Worm (Caenorhabditis elegans) whole organism, L3 larva: Measurements from ENCODE around the gene srg-69.

ENCODE experiments used
- R02D3.7 ChIP-seq: fragments of 150-350 bp; optimal IDR thresholded peaks from 2 replicates; lab custom pipeline; 2014; ENCODE audit warnings: missing biosample characterization, missing genetic modification characterization
- ZK546.5 ChIP-seq: sonication (generic microtip); optimal IDR thresholded peaks from 2 replicates; lab custom pipeline; 2017; ENCODE audit warnings: missing biosample characterization, missing genetic modification characterization
- aly-2 ChIP-seq: fragments of 150-350 bp; optimal IDR thresholded peaks from 2 replicates; lab custom pipeline; 2014; ENCODE audit warnings: missing biosample characterization, missing genetic modification characterization
- ama-1 ChIP-seq: fragments of 150-350 bp; optimal IDR thresholded peaks from 2 replicates; lab custom pipeline; 2018
- ceh-16 ChIP-seq: sonication (generic microtip); optimal IDR thresholded peaks from 2 replicates; lab custom pipeline; 2017; ENCODE audit warnings: missing biosample characterization, missing genetic modification characterization
- ceh-28 ChIP-seq: fragments of 150-350 bp; optimal IDR thresholded peaks from 2 replicates; lab custom pipeline; 2014; ENCODE audit warnings: missing biosample characterization, missing genetic modification reagents, missing genetic modification characterization
- ceh-82 ChIP-seq: fragments of 150-350 bp; optimal IDR thresholded peaks from 2 replicates; lab custom pipeline; 2014; ENCODE audit warnings: missing biosample characterization, missing genetic modification characterization
- daf-12 ChIP-seq: fragments of 150-350 bp; optimal IDR thresholded peaks from 2 replicates; lab custom pipeline; 2014; ENCODE audit warnings: missing biosample characterization, missing genetic modification reagents, missing genetic modification characterization
- egl-27 ChIP-seq: sonication (generic microtip); optimal IDR thresholded peaks from 4 replicates; lab custom pipeline; 2017; ENCODE audit warnings: missing biosample characterization, missing genetic modification reagents, missing genetic modification characterization
- egl-5 ChIP-seq: fragments of 150-350 bp; optimal IDR thresholded peaks from 2 replicates; lab custom pipeline; 2017; ENCODE audit warnings: missing biosample characterization, missing genetic modification reagents, missing genetic modification characterization, inconsistent platforms
- elt-1 ChIP-seq: fragments of 150-350 bp; optimal IDR thresholded peaks from 2 replicates; lab custom pipeline; 2014; ENCODE audit warnings: missing biosample characterization, missing genetic modification characterization
- elt-2 ChIP-seq: sonication (generic microtip); optimal IDR thresholded peaks from 2 replicates; lab custom pipeline; 2016; ENCODE audit warnings: missing genetic modification reagents, mild to moderate bottlenecking, missing genetic modification characterization, missing compliant biosample characterization
- elt-3 ChIP-seq, 3 experiments: fragments of 150-350 bp in 1 of 3; sonication (generic microtip) in 2 of 3; optimal IDR thresholded peaks; 2 replicates in 2 of 3; 4 replicates in 1 of 3; lab custom pipeline; 2014 to 2017; ENCODE audit warnings: missing biosample characterization in 3 of 3, missing genetic modification characterization in 3 of 3
- eor-1 ChIP-seq, 2 experiments: fragments of 150-350 bp; optimal IDR thresholded peaks; 2 replicates each; lab custom pipeline; 2014 to 2018; ENCODE audit warnings: missing biosample characterization in 2 of 2, missing genetic modification characterization in 2 of 2
- fkh-10 ChIP-seq: sonication (generic microtip); optimal IDR thresholded peaks from 2 replicates; lab custom pipeline; 2017; ENCODE audit warnings: missing biosample characterization, missing genetic modification reagents, missing genetic modification characterization
- fkh-2 ChIP-seq: fragments of 150-350 bp; optimal IDR thresholded peaks from 2 replicates; lab custom pipeline; 2014; ENCODE audit warnings: missing biosample characterization, missing genetic modification reagents, missing genetic modification characterization
- fos-1 ChIP-seq: fragments of 150-350 bp; optimal IDR thresholded peaks from 2 replicates; lab custom pipeline; 2014; ENCODE audit warnings: missing biosample characterization, missing genetic modification characterization
- hmg-11 ChIP-seq: sonication (generic microtip); optimal IDR thresholded peaks from 2 replicates; lab custom pipeline; 2016; ENCODE audit warnings: missing genetic modification characterization, missing compliant biosample characterization
- jun-1 ChIP-seq: fragments of 150-350 bp; optimal IDR thresholded peaks from 2 replicates; lab custom pipeline; 2014; ENCODE audit warnings: missing biosample characterization, missing genetic modification reagents, missing genetic modification characterization
- lin-39 ChIP-seq: fragments of 150-350 bp; optimal IDR thresholded peaks from 2 replicates; lab custom pipeline; 2018; ENCODE audit warnings: missing biosample characterization, missing genetic modification reagents, missing genetic modification characterization
- lsy-12 ChIP-seq: sonication (generic microtip); optimal IDR thresholded peaks from 2 replicates; lab custom pipeline; 2016; ENCODE audit warnings: mild to moderate bottlenecking, missing genetic modification characterization, missing compliant biosample characterization
- mdl-1 ChIP-seq: fragments of 150-350 bp; optimal IDR thresholded peaks from 2 replicates; lab custom pipeline; 2014; ENCODE audit warnings: missing biosample characterization, missing genetic modification characterization
- mml-1 ChIP-seq: fragments of 150-350 bp; sonication (generic microtip); optimal IDR thresholded peaks from 3 replicates; lab custom pipeline; 2014; ENCODE audit warnings: missing biosample characterization, missing genetic modification characterization
- nfya-1 ChIP-seq: sonication (generic microtip); optimal IDR thresholded peaks from 2 replicates; lab custom pipeline; 2017; ENCODE audit warnings: missing genetic modification characterization, mild to moderate bottlenecking, missing compliant biosample characterization, antibody characterized with exemption, moderate library complexity; ENCODE audit not compliant: insufficient read depth
- nhr-11 ChIP-seq: fragments of 150-350 bp; optimal IDR thresholded peaks from 2 replicates; lab custom pipeline; 2014; ENCODE audit warnings: missing biosample characterization, missing genetic modification characterization
- nhr-12 ChIP-seq: fragments of 150-350 bp; optimal IDR thresholded peaks from 2 replicates; lab custom pipeline; 2014; ENCODE audit warnings: missing biosample characterization, missing genetic modification characterization
- nhr-23 ChIP-seq: fragments of 150-350 bp; optimal IDR thresholded peaks from 2 replicates; lab custom pipeline; 2014; ENCODE audit warnings: missing biosample characterization, missing genetic modification reagents, missing genetic modification characterization
- nhr-237 ChIP-seq: fragments of 150-350 bp; optimal IDR thresholded peaks from 2 replicates; lab custom pipeline; 2014; ENCODE audit warnings: missing biosample characterization, missing genetic modification characterization
- nhr-25 ChIP-seq: sonication (generic microtip); optimal IDR thresholded peaks from 2 replicates; lab custom pipeline; 2017; ENCODE audit warnings: missing biosample characterization, missing genetic modification characterization
- nhr-43 ChIP-seq: sonication (generic microtip); optimal IDR thresholded peaks from 2 replicates; lab custom pipeline; 2016; ENCODE audit warnings: mild to moderate bottlenecking, missing genetic modification characterization, missing compliant biosample characterization; ENCODE audit not compliant: poor library complexity, severe bottlenecking
- nhr-67 ChIP-seq: fragments of 150-350 bp; optimal IDR thresholded peaks from 2 replicates; lab custom pipeline; 2014; ENCODE audit warnings: missing biosample characterization, missing genetic modification characterization
- nhr-76 ChIP-seq: fragments of 150-350 bp; sonication (generic microtip); optimal IDR thresholded peaks from 5 replicates; lab custom pipeline; 2014; ENCODE audit warnings: missing biosample characterization, missing genetic modification characterization
- pha-4 ChIP-seq: fragments of 150-350 bp; optimal IDR thresholded peaks from 2 replicates; lab custom pipeline; 2014; ENCODE audit warnings: missing biosample characterization, missing genetic modification reagents, missing genetic modification characterization
- pqm-1 ChIP-seq: fragments of 150-350 bp; optimal IDR thresholded peaks from 2 replicates; lab custom pipeline; 2017; ENCODE audit warnings: missing biosample characterization, missing genetic modification characterization, inconsistent platforms
- skn-1 ChIP-seq: fragments of 150-350 bp; optimal IDR thresholded peaks from 2 replicates; lab custom pipeline; 2014; ENCODE audit warnings: missing biosample characterization, missing genetic modification characterization
- snpc-4 ChIP-seq: fragments of 150-350 bp; optimal IDR thresholded peaks from 2 replicates; lab custom pipeline; 2014; ENCODE audit warnings: missing biosample characterization, missing genetic modification characterization
- tbx-2 ChIP-seq: sonication (generic microtip); optimal IDR thresholded peaks from 2 replicates; lab custom pipeline; 2016; ENCODE audit warnings: mild to moderate bottlenecking, missing genetic modification characterization, missing compliant biosample characterization
- unc-39 ChIP-seq: sonication (generic microtip); optimal IDR thresholded peaks from 4 replicates; lab custom pipeline; 2017; ENCODE audit warnings: missing biosample characterization, missing genetic modification characterization
- unc-62 ChIP-seq: fragments of 150-350 bp; sonication (generic microtip); optimal IDR thresholded peaks from 4 replicates; lab custom pipeline; 2014; ENCODE audit warnings: missing biosample characterization, missing genetic modification reagents, missing genetic modification characterization
- zag-1 ChIP-seq: fragments of 150-350 bp; optimal IDR thresholded peaks from 2 replicates; lab custom pipeline; 2014; ENCODE audit warnings: missing biosample characterization, missing genetic modification characterization

The srg-69 gene

DNA sequence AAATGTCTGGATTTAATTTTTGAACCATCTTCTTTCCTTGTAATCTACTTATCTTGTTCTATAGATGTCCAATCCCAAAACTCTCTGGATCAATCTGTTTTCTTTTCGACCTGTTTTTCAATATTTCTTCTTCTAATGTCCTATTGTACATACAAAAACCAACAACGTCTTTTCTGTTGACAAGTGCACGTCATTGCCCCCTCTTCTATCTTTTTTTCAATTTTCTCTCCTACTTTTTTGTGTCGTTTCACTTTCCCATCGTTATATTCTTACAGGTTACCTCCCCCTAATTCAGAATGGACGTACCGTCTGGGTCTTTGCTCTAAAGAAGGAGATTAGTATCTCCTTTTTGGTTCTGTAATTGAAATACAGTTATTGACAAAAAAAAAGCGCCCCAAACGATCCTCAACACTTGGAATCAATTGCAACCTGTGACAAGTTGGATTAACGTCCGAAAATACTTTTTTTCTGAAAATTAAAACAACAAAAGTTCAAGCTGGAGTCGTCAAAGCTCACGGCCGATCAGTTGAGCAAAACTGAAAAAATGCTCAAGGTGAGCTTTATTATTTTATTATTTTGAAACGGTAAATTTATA is 32.7 kb upstream of the srg-69 start, which contains the start of gene vhp-1:
Gene vhp-1, plus strand, starts transcription at position 545 of the 595 bp plus-strand sequence.
- TF ChIP-seq nhr-23 (tag; lab: Kevin White, UChicago) (peak; percentile 16), nhr-76 (tag; lab: Kevin White, UChicago) (no peak), ceh-82 (tag; lab: Kevin White, UChicago) (no peak), zag-1 (tag; lab: Kevin White, UChicago) (no peak), pha-4 (tag; lab: Kevin White, UChicago) (peak; percentile 61)

DNA sequence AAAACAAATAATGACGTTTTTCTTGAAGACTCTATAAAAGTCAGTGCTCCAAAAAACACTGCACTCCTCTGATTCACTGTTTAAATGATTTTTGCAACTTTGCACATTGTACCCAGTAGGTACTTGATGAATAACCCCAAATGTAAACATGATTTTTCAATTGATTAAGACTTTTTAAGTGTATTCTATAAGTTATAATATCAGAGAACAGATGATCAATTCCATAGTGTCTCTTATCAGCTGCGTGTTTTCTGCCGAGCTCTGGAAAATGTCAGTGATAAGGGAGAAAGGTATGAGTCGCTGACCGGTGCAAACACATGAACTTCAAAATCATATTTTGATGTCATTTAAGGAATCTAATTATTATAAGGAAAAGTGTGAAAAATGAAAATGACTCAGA is 31.7 kb upstream of the srg-69 start:
- TF ChIP-seq pha-4 (tag; lab: Kevin White, UChicago) (peak; percentile 88), pqm-1 (tag; lab: Kevin White, UChicago) (peak; percentile 99), elt-2 (tag; lab: Kevin White, UChicago) (peak; percentile 100), lin-39 (tag; lab: Kevin White, UChicago) (no peak), eor-1 (tag; optimal IDR thresholded peaks at IDR 0.05; lab: Kevin White, UChicago) (no peak), jun-1 (peak; percentile 83), ceh-16 (tag; lab: Kevin White, UChicago) (no peak)

DNA sequence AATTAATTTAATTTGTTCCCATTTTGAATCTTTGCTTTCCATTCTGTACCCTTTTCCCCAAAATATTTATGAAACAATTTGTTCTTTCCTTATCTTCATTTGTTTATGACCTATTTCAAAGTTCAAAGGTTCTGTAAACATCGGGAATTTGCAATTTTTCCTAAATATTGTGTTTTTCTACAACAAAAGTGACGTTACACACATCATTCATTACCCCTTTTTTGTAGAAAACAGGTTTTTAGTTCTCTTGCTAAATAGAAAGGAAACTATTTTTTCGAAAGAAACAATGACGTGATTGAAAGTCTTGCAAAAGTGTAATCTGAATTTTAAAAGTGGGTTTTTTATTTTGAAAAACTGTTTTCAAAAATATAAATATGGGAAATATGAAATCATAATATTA is 30.8 kb upstream of the srg-69 start:
- TF ChIP-seq pha-4 (tag; lab: Kevin White, UChicago) (peak; percentile 5), elt-1 (peak; percentile 15), zag-1 (tag; lab: Kevin White, UChicago) (no peak), unc-39 (no peak), nhr-12 (no peak), jun-1 (no peak)
- TF ChIP-seq, all 47 proteins: peak for 2

DNA sequence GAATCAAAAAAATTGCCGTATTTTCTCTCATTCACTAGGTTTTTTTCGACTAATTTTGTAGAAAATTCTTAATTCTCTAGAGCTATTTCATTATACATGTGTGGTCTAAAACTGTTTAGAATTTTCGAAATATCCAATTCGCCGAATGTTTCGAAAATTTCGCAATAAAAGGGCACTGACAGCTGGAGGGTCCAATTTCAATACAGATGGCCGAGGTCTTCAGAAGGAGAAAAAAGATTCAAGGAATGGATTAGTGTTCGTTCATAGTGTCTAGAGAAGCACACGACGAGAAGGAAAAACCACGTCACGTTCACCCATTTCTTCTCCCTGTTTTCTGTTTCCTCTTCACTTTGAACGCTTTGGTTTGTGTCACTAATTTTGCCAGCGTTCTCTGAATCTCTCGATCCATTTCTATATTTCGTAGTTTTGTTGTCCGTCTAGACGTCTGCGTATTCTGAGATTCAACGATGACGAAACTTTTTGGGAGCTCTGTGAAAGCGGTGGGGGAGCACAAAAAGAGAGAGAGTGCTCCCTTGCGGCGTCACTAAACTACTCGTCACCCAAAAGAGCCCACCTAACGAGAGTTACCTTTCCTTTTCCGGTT is 29.4 kb upstream of the srg-69 start:
- TF ChIP-seq nhr-23 (tag; lab: Kevin White, UChicago) (no peak), egl-27 (tag; lab: Kevin White, UChicago) (no peak), unc-39 (no peak), nhr-67 (no peak), lsy-12 (tag; lab: Kevin White, UChicago) (no peak), egl-5 (tag; lab: Kevin White, UChicago) (peak; percentile 29), tbx-2 (tag; lab: Kevin White, UChicago) (no peak), ceh-28 (tag; lab: Kevin White, UChicago) (peak; percentile 57), fos-1 (tag; lab: Kevin White, UChicago) (no peak), ceh-82 (tag; lab: Kevin White, UChicago) (no peak), mdl-1 (tag; lab: Kevin White, UChicago) (peak; percentile 34), nhr-76 (tag; lab: Kevin White, UChicago) (no peak), unc-62 (no peak), nfya-1 (tag; lab: Kevin White, UChicago) (peak; percentile 83), nhr-25 (tag; lab: Kevin White, UChicago) (no peak), elt-1 (peak; percentile 5), ama-1 (lab: Kevin White, UChicago) (no peak), elt-2 (tag; lab: Kevin White, UChicago) (peak; percentile 44), elt-3 (tag; optimal IDR thresholded peaks at IDR 0.05; lab: Kevin White, UChicago) (no peak), R02D3.7 (tag; lab: Kevin White, UChicago) (no peak), fkh-10 (peak; percentile 78), mml-1 (tag; lab: Kevin White, UChicago) (no peak), hmg-11 (tag; lab: Kevin White, UChicago) (peak; percentile 64), lin-39 (tag; lab: Kevin White, UChicago) (peak; percentile 80), pqm-1 (tag; lab: Kevin White, UChicago) (peak; percentile 13), nhr-11 (tag; lab: Kevin White, UChicago) (peak; percentile 23), zag-1 (tag; lab: Kevin White, UChicago) (no peak), pha-4 (tag; lab: Kevin White, UChicago) (peak; percentile 87), fkh-2 (tag; lab: Kevin White, UChicago) (no peak), jun-1 (peak; percentile 62), nhr-237 (tag; lab: Kevin White, UChicago) (no peak), snpc-4 (tag; lab: Kevin White, UChicago) (peak; percentile 16), aly-2 (tag; lab: Kevin White, UChicago) (no peak), daf-12 (tag; lab: Kevin White, UChicago) (no peak), ZK546.5 (no peak), skn-1 (tag; lab: Kevin White, UChicago) (peak; percentile 76), nhr-43 (tag; lab: Kevin White, UChicago) (no peak)
